Worm (Caenorhabditis elegans) whole organism, young adult: ENCODE measurements around the gene irld-7.

Source experiments
- F23B12.7 ChIP-seq: sonication (generic microtip); optimal IDR thresholded peaks from 2 replicates; lab custom pipeline; 2017; ENCODE audit warnings: missing genetic modification characterization, mild to moderate bottlenecking, missing compliant biosample characterization, antibody characterized with exemption, moderate library complexity; ENCODE audit not compliant: insufficient read depth
- akir-1 ChIP-seq: fragments of 200-800 bp; sonication (Bioruptor generic); optimal IDR thresholded peaks from 2 replicates; lab custom pipeline; 2018; ENCODE audit warnings: mild to moderate bottlenecking, missing genetic modification characterization, moderate library complexity, missing compliant biosample characterization
- ama-1 ChIP-seq, 3 experiments: fragments of 150-350 bp in 1 of 3; sonication (generic microtip) in 2 of 3; optimal IDR thresholded peaks; 2 replicates each; lab custom pipeline; 2014 to 2018; ENCODE audit warnings: missing biosample characterization in 2 of 3, missing genetic modification characterization in 2 of 3, missing genetic modification reagents in 2 of 3
- ceh-100 ChIP-seq: fragments of 200-800 bp; sonication (Bioruptor generic); IDR thresholded peaks from 2 replicates; pipeline ENCODE4 v1.3.6; 2022; ENCODE audit warnings: missing genetic modification reagents, missing genetic modification characterization, missing compliant biosample characterization
- chd-7 ChIP-seq: sonication (generic microtip); optimal IDR thresholded peaks from 2 replicates; lab custom pipeline; 2016; ENCODE audit warnings: mild to moderate bottlenecking, missing genetic modification characterization, moderate library complexity, missing compliant biosample characterization
- egl-18 ChIP-seq: fragments of 200-800 bp; sonication (Bioruptor generic); IDR thresholded peaks from 2 replicates; pipeline ENCODE4 v1.3.6; 2022; ENCODE audit warnings: missing genetic modification reagents, missing genetic modification characterization, missing compliant biosample characterization
- egrh-3 ChIP-seq: fragments of 200-800 bp; sonication (Bioruptor generic); IDR thresholded peaks from 2 replicates; pipeline ENCODE4 v1.3.6; 2022; ENCODE audit warnings: missing genetic modification reagents, missing genetic modification characterization, missing compliant biosample characterization
- nfya-1 ChIP-seq: sonication (generic microtip); optimal IDR thresholded peaks from 2 replicates; lab custom pipeline; 2017; ENCODE audit warnings: antibody characterized with exemption, missing compliant biosample characterization, missing genetic modification characterization, borderline replicate concordance; ENCODE audit not compliant: insufficient read depth
- nfyb-1 ChIP-seq: fragments of 200-800 bp; sonication (Bioruptor generic); IDR thresholded peaks from 2 replicates; pipeline ENCODE4 v1.3.6; 2022; ENCODE audit warnings: missing genetic modification reagents, missing genetic modification characterization, missing compliant biosample characterization
- pbrm-1 ChIP-seq: fragments of 200-800 bp; sonication (Bioruptor generic); IDR thresholded peaks from 2 replicates; pipeline ENCODE4 v1.3.6; 2022; ENCODE audit warnings: missing genetic modification reagents, missing genetic modification characterization, missing compliant biosample characterization
- pha-4 ChIP-seq: fragments of 150-350 bp; sonication (generic microtip); optimal IDR thresholded peaks from 2 replicates; lab custom pipeline; 2014; ENCODE audit warnings: missing biosample characterization, missing genetic modification reagents, missing genetic modification characterization
- snpc-1.1 ChIP-seq: sonication (generic microtip); optimal IDR thresholded peaks from 2 replicates; lab custom pipeline; 2017; ENCODE audit warnings: missing genetic modification characterization, mild to moderate bottlenecking, missing compliant biosample characterization, antibody characterized with exemption, moderate library complexity, missing genotype, missing genetic modification reagents; ENCODE audit not compliant: insufficient read depth
- tbx-9 ChIP-seq: sonication (generic microtip); optimal IDR thresholded peaks from 2 replicates; lab custom pipeline; 2016; ENCODE audit warnings: borderline replicate concordance, missing genetic modification characterization, inconsistent platforms, missing compliant biosample characterization
- unc-62 ChIP-seq: fragments of 150-350 bp; optimal IDR thresholded peaks from 2 replicates; lab custom pipeline; 2014; ENCODE audit warnings: missing biosample characterization, missing genetic modification reagents, missing genetic modification characterization

DNA sequence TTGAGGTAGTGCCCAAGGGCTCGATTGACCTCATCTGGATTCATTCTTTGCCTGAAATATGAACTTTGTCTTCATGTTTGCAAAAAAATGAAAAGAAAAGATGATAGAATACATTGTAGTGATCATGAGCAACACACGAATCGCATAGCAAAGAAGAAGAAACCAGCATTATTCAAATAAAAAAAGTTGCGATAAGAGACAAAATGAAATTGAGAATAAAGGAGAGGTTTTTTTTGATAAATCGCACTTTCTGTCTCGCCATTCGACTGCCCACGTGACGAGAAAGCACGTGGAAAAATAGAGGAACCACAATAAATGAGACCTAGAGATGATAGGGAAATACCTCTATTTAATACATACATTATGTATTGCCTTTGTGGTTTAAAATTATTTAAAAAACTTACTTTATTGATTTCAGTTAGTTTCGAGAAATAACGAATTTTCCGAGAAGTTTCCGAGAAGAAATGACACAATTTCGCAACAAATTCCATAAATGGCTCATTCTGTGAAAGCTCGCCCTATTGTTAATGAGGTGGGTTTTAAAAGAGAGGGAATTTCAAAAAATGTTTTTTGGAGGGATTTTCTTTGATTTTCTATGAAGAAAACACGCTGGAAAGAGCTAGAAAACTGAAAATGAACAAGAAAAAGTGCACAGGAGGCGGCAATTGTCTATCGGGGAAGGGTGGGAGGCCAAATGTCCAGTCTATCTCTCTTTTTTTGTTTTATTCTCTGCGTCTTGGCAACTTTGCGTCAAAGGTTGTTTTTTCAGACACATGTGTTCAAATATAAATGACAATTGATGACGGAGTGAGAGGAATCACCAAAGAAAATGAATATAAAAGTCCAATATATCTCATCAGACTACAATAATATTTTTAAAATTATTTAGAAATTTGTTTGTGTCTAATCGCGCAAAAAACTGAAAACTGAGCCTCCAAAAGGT, 34.5 kb upstream of the irld-7 start, which contains the start of gene paqr-1:
- TF ChIP-seq akir-1 (no peak), unc-62 (GFP tag; lab: Kevin White, UChicago) (no peak), chd-7 (tag; lab: Kevin White, UChicago) (no peak), nfyb-1 (no peak), tbx-9 (no peak), egrh-3 (GFP tag; lab: Robert Waterston, UW) (no peak), pha-4 (tag; lab: Kevin White, UChicago) (no peak), egl-18 (no peak), ama-1 (optimal IDR thresholded peaks at IDR 0.05; lab: Kevin White, UChicago) (no peak), ama-1 (GFP tag; optimal IDR thresholded peaks at IDR 0.05; lab: Kevin White, UChicago) (no peak), pbrm-1 (GFP tag; lab: Robert Waterston, UW) (no peak), F23B12.7 (tag; lab: Kevin White, UChicago) (no peak), snpc-1.1 (tag; lab: Kevin White, UChicago) (no peak), ceh-100 (GFP tag; lab: Robert Waterston, UW) (no peak), nfya-1 (tag; lab: Kevin White, UChicago) (no peak)
